Worm (Caenorhabditis elegans) whole organism, L1 larva: Measurements from ENCODE around the gene elp-1.

Experiments
- C04F5.9 ChIP-seq: sonication (generic microtip); optimal IDR thresholded peaks from 2 replicates; lab custom pipeline; 2016; ENCODE audit warnings: missing genetic modification characterization, missing compliant biosample characterization
- C16A3.4 ChIP-seq: fragments of 150-350 bp; optimal IDR thresholded peaks from 2 replicates; lab custom pipeline; 2014; ENCODE audit warnings: missing biosample characterization, missing genetic modification characterization
- F16B12.6 ChIP-seq: fragments of 150-350 bp; optimal IDR thresholded peaks from 2 replicates; lab custom pipeline; 2014; ENCODE audit warnings: missing biosample characterization, missing genetic modification characterization
- alr-1 ChIP-seq: fragments of 200-800 bp; sonication (Bioruptor generic); optimal IDR thresholded peaks from 2 replicates; lab custom pipeline; 2018; ENCODE audit warnings: borderline replicate concordance, mild to moderate bottlenecking, missing genetic modification characterization, missing compliant biosample characterization
- aly-2 ChIP-seq: fragments of 150-350 bp; optimal IDR thresholded peaks from 2 replicates; lab custom pipeline; 2014; ENCODE audit warnings: missing biosample characterization, missing genetic modification characterization
- ama-1 ChIP-seq: fragments of 150-350 bp; optimal IDR thresholded peaks from 2 replicates; lab custom pipeline; 2014
- blmp-1 ChIP-seq: fragments of 150-350 bp; optimal IDR thresholded peaks from 2 replicates; lab custom pipeline; 2014; ENCODE audit warnings: missing biosample characterization, missing genetic modification characterization
- ceh-63 ChIP-seq: fragments of 200-800 bp; sonication (Bioruptor generic); optimal IDR thresholded peaks from 2 replicates; lab custom pipeline; 2018; ENCODE audit warnings: mild to moderate bottlenecking, missing genetic modification characterization, missing compliant biosample characterization
- ceh-82 ChIP-seq, 3 experiments: fragments of 150-350 bp in 1 of 3; sonication (generic microtip) in 2 of 3; optimal IDR thresholded peaks; 2 replicates each; lab custom pipeline; 2014 to 2017; ENCODE audit warnings: missing biosample characterization in 3 of 3, missing genetic modification characterization in 3 of 3
- ceh-88 ChIP-seq: fragments of 200-800 bp; sonication (Bioruptor generic); IDR thresholded peaks from 2 replicates; pipeline ENCODE4 v1.3.6; 2022; ENCODE audit warnings: missing genetic modification characterization, missing compliant biosample characterization
- ceh-90 ChIP-seq: sonication (generic microtip); optimal IDR thresholded peaks from 2 replicates; lab custom pipeline; 2016; ENCODE audit warnings: missing genetic modification characterization, missing compliant biosample characterization
- efl-1 ChIP-seq, 4 experiments: fragments of 150-350 bp; optimal IDR thresholded peaks in 3 of 4; peaks in 1 of 4; 1 replicate in 1 of 4; 2 replicates in 3 of 4; lab custom pipeline; 2014; ENCODE audit warnings: missing biosample characterization in 2 of 4, missing genetic modification characterization in 2 of 4, missing genetic modification reagents in 2 of 4
- egl-13 ChIP-seq: sonication (generic microtip); optimal IDR thresholded peaks from 2 replicates; lab custom pipeline; 2016; ENCODE audit warnings: missing genotype, missing genetic modification reagents, missing genetic modification characterization, missing compliant biosample characterization
- elt-2 ChIP-seq: sonication (generic microtip); optimal IDR thresholded peaks from 2 replicates; lab custom pipeline; 2016; ENCODE audit warnings: missing genetic modification characterization, mild to moderate bottlenecking, inconsistent platforms, missing compliant biosample characterization, missing genetic modification reagents
- fkh-8 ChIP-seq: sonication (generic microtip); optimal IDR thresholded peaks from 2 replicates; lab custom pipeline; 2016; ENCODE audit warnings: mild to moderate bottlenecking, missing genetic modification characterization, missing compliant biosample characterization
- grh-1 ChIP-seq: fragments of 200-800 bp; sonication (Bioruptor generic); IDR thresholded peaks from 2 replicates; pipeline ENCODE4 v1.3.6; 2022; ENCODE audit warnings: missing genetic modification reagents, missing genetic modification characterization, missing compliant biosample characterization
- hlh-4 ChIP-seq: sonication (generic microtip); optimal IDR thresholded peaks from 2 replicates; lab custom pipeline; 2016; ENCODE audit warnings: mild to moderate bottlenecking, missing genetic modification characterization, missing compliant biosample characterization
- lin-14 ChIP-seq: fragments of 200-800 bp; sonication (Bioruptor generic); optimal IDR thresholded peaks from 2 replicates; lab custom pipeline; 2018; ENCODE audit warnings: mild to moderate bottlenecking, missing genetic modification characterization, moderate library complexity, missing compliant biosample characterization
- lin-15B ChIP-seq: fragments of 150-350 bp; sonication (generic microtip); optimal IDR thresholded peaks from 3 replicates; lab custom pipeline; 2014; ENCODE audit warnings: missing biosample characterization, missing genetic modification characterization
- lin-35 ChIP-seq, 2 experiments: fragments of 150-350 bp; optimal IDR thresholded peaks; 2 replicates each; lab custom pipeline; 2014; ENCODE audit warnings: missing biosample characterization in 2 of 2, missing genetic modification characterization in 2 of 2, missing genetic modification reagents in 2 of 2
- lin-39 ChIP-seq: fragments of 150-350 bp; optimal IDR thresholded peaks from 2 replicates; lab custom pipeline; 2014; ENCODE audit warnings: missing biosample characterization, missing genetic modification reagents, missing genetic modification characterization
- lir-3 ChIP-seq: sonication (generic microtip); optimal IDR thresholded peaks from 2 replicates; lab custom pipeline; 2016; ENCODE audit warnings: mild to moderate bottlenecking, missing genetic modification characterization, moderate library complexity, missing compliant biosample characterization; ENCODE audit not compliant: poor library complexity
- lsy-2 ChIP-seq, 2 experiments: fragments of 150-350 bp; optimal IDR thresholded peaks; 2 replicates each; lab custom pipeline; 2014; ENCODE audit warnings: missing biosample characterization in 2 of 2, missing genetic modification characterization in 2 of 2
- mab-9 ChIP-seq: fragments of 200-800 bp; sonication (Bioruptor generic); IDR thresholded peaks from 2 replicates; pipeline ENCODE4 v1.3.6; 2022; ENCODE audit warnings: missing genetic modification reagents, missing genetic modification characterization, missing compliant biosample characterization
- mdl-1 ChIP-seq, 2 experiments: fragments of 150-350 bp; optimal IDR thresholded peaks; 2 replicates each; lab custom pipeline; 2014 to 2017; ENCODE audit warnings: missing biosample characterization in 2 of 2, missing genetic modification characterization in 2 of 2, inconsistent platforms in 1 of 2
- mep-1 ChIP-seq: fragments of 150-350 bp; optimal IDR thresholded peaks from 2 replicates; lab custom pipeline; 2014; ENCODE audit warnings: missing biosample characterization, missing genetic modification characterization
- nhr-19 ChIP-seq: fragments of 200-800 bp; sonication (Bioruptor generic); conservative IDR thresholded peaks from 2 replicates; pipeline ENCODE4 v1.3.6; 2022; ENCODE audit warnings: missing genetic modification characterization, missing compliant biosample characterization
- nhr-20 ChIP-seq: sonication (generic microtip); optimal IDR thresholded peaks from 2 replicates; lab custom pipeline; 2016; ENCODE audit warnings: mild to moderate bottlenecking, missing genetic modification characterization, missing compliant biosample characterization
- nhr-237 ChIP-seq: fragments of 150-350 bp; optimal IDR thresholded peaks from 2 replicates; lab custom pipeline; 2014; ENCODE audit warnings: missing biosample characterization, missing genetic modification characterization
- nhr-28 ChIP-seq: fragments of 150-350 bp; optimal IDR thresholded peaks from 2 replicates; lab custom pipeline; 2014; ENCODE audit warnings: missing biosample characterization, missing genetic modification characterization
- nhr-47 ChIP-seq: sonication (generic microtip); optimal IDR thresholded peaks from 2 replicates; lab custom pipeline; 2016; ENCODE audit warnings: mild to moderate bottlenecking, missing genetic modification characterization, moderate library complexity, missing compliant biosample characterization
- nhr-71 ChIP-seq: sonication (generic microtip); optimal IDR thresholded peaks from 2 replicates; lab custom pipeline; 2016; ENCODE audit warnings: mild to moderate bottlenecking, missing genetic modification characterization, moderate library complexity, missing compliant biosample characterization
- nhr-77 ChIP-seq: fragments of 150-350 bp; optimal IDR thresholded peaks from 2 replicates; lab custom pipeline; 2014; ENCODE audit warnings: missing biosample characterization, missing genetic modification characterization
- pqm-1 ChIP-seq: sonication (generic microtip); optimal IDR thresholded peaks from 3 replicates; lab custom pipeline; 2017; ENCODE audit warnings: missing biosample characterization, missing genetic modification characterization
- rnt-1 ChIP-seq: sonication (generic microtip); optimal IDR thresholded peaks from 2 replicates; lab custom pipeline; 2016; ENCODE audit warnings: mild to moderate bottlenecking, missing genetic modification characterization, moderate library complexity, missing compliant biosample characterization
- skn-1 ChIP-seq: fragments of 150-350 bp; optimal IDR thresholded peaks from 2 replicates; lab custom pipeline; 2014; ENCODE audit warnings: missing biosample characterization, missing genetic modification characterization
- snpc-4 ChIP-seq: fragments of 150-350 bp; optimal IDR thresholded peaks from 2 replicates; lab custom pipeline; 2014; ENCODE audit warnings: missing biosample characterization, missing genetic modification characterization
- sox-4 ChIP-seq: sonication (generic microtip); optimal IDR thresholded peaks from 2 replicates; lab custom pipeline; 2016; ENCODE audit warnings: missing genetic modification characterization, missing compliant biosample characterization
- swsn-7 ChIP-seq: sonication (generic microtip); optimal IDR thresholded peaks from 2 replicates; lab custom pipeline; 2016; ENCODE audit warnings: missing genetic modification characterization, missing compliant biosample characterization
- tbx-2 ChIP-seq: sonication (generic microtip); optimal IDR thresholded peaks from 2 replicates; lab custom pipeline; 2016; ENCODE audit warnings: missing genetic modification characterization, missing compliant biosample characterization
- unc-130 ChIP-seq: fragments of 150-350 bp; optimal IDR thresholded peaks from 2 replicates; lab custom pipeline; 2017; ENCODE audit warnings: missing biosample characterization, missing genetic modification characterization, inconsistent platforms
- unc-30 ChIP-seq: sonication (generic microtip); optimal IDR thresholded peaks from 2 replicates; lab custom pipeline; 2017; ENCODE audit warnings: missing biosample characterization, missing genetic modification characterization
- unc-62 ChIP-seq: fragments of 150-350 bp; optimal IDR thresholded peaks from 2 replicates; lab custom pipeline; 2014; ENCODE audit warnings: missing biosample characterization, missing genetic modification reagents, missing genetic modification characterization
- unc-86 ChIP-seq: sonication (generic microtip); optimal IDR thresholded peaks from 2 replicates; lab custom pipeline; 2016; ENCODE audit warnings: missing genetic modification characterization, missing compliant biosample characterization
- vab-15 ChIP-seq: sonication (generic microtip); optimal IDR thresholded peaks from 2 replicates; lab custom pipeline; 2017; ENCODE audit warnings: missing genotype, mild to moderate bottlenecking, missing genetic modification characterization, missing compliant biosample characterization
- ztf-4 ChIP-seq: fragments of 150-350 bp; optimal IDR thresholded peaks from 2 replicates; lab custom pipeline; 2014; ENCODE audit warnings: missing biosample characterization, missing genetic modification characterization

The elp-1 gene

ce11 chrV:20785848-20786225 is 15.9 kb upstream of the elp-1 start:
- TF ChIP-seq efl-1 (optimal IDR thresholded peaks at IDR 0.05; lab: Kevin White, UChicago) (no peak), efl-1 (GFP tag; optimal IDR thresholded peaks at IDR 0.05 in 1 of 2; lab: Kevin White, UChicago) (peak in 1 of 2 experiments; percentile 64), ceh-88 (GFP tag; lab: Robert Waterston, UW) (no peak)

- no peak for TF ChIP-seq rnt-1 (tag; lab: Kevin White, UChicago)
- no peak for TF ChIP-seq fkh-8 (tag; lab: Kevin White, UChicago)
- TF ChIP-seq unc-30 (tag; lab: Kevin White, UChicago): no peak
- TF ChIP-seq unc-62: no peak
- no peak for TF ChIP-seq unc-130 (tag; lab: Kevin White, UChicago)
- TF ChIP-seq mab-9 (GFP tag; lab: Robert Waterston, UW): no peak
- no peak for TF ChIP-seq nhr-19 (GFP tag; lab: Robert Waterston, UW)
- no peak for TF ChIP-seq nhr-237 (tag; lab: Kevin White, UChicago)
- no peak for TF ChIP-seq unc-86 (tag; lab: Kevin White, UChicago)
- TF ChIP-seq nhr-77: no peak
- peak; percentile 66 for TF ChIP-seq ama-1 (lab: Kevin White, UChicago)
- no peak for TF ChIP-seq vab-15 (tag; lab: Kevin White, UChicago)
- no peak for TF ChIP-seq C16A3.4 (tag; lab: Kevin White, UChicago)
- TF ChIP-seq sox-4 (tag; lab: Kevin White, UChicago): no peak
- no peak for TF ChIP-seq snpc-4 (tag; lab: Kevin White, UChicago)
- no peak for TF ChIP-seq lin-15B (tag; lab: Kevin White, UChicago)
- no peak for TF ChIP-seq nhr-71 (tag; lab: Kevin White, UChicago)
- TF ChIP-seq swsn-7 (tag; lab: Kevin White, UChicago): no peak
- no peak for TF ChIP-seq F16B12.6 (tag; lab: Kevin White, UChicago)
- no peak for TF ChIP-seq alr-1 (tag; lab: Kevin White, UChicago)
- no peak for TF ChIP-seq lin-35 (GFP tag; optimal IDR thresholded peaks at IDR 0.05; lab: Kevin White, UChicago)
- TF ChIP-seq ceh-82 (tag; optimal IDR thresholded peaks at IDR 0.05; lab: Kevin White, UChicago): no peak
- peak; percentile 37 for TF ChIP-seq ztf-4 (tag; lab: Kevin White, UChicago)
- no peak for TF ChIP-seq hlh-4
- peak; percentile 12 for TF ChIP-seq lin-14 (GFP tag; lab: Kevin White, UChicago)
- no peak for TF ChIP-seq elt-2
- no peak for TF ChIP-seq C04F5.9 (tag; lab: Kevin White, UChicago)
- TF ChIP-seq nhr-20 (tag; lab: Kevin White, UChicago): no peak
- TF ChIP-seq nhr-28: no peak
- no peak for TF ChIP-seq aly-2 (tag; lab: Kevin White, UChicago)
- TF ChIP-seq lir-3: no peak
- TF ChIP-seq ceh-90 (tag; lab: Kevin White, UChicago): no peak
- TF ChIP-seq nhr-47 (tag; lab: Kevin White, UChicago): peak; percentile 9
- TF ChIP-seq pqm-1 (tag; lab: Kevin White, UChicago): no peak
- TF ChIP-seq blmp-1: no peak
- TF ChIP-seq mdl-1 (tag; optimal IDR thresholded peaks at IDR 0.05; lab: Kevin White, UChicago): no peak
- no peak for TF ChIP-seq mep-1 (tag; lab: Kevin White, UChicago)
- no peak for TF ChIP-seq tbx-2
- no peak for TF ChIP-seq lsy-2 (tag; optimal IDR thresholded peaks at IDR 0.05; lab: Kevin White, UChicago)
- TF ChIP-seq ceh-63 (GFP tag; lab: Kevin White, UChicago): no peak
- peak; percentile 46 for TF ChIP-seq lin-39 (tag; lab: Kevin White, UChicago)
- TF ChIP-seq egl-13 (tag; lab: Kevin White, UChicago): peak; percentile 39
- TF ChIP-seq grh-1 (GFP tag; lab: Robert Waterston, UW): no peak
- no peak for TF ChIP-seq skn-1
- no peak for TF ChIP-seq efl-1 (optimal IDR thresholded peaks at IDR 0.05; lab: Kevin White, UChicago)
- no peak for TF ChIP-seq efl-1 (GFP tag; optimal IDR thresholded peaks at IDR 0.05 in 1 of 2; lab: Kevin White, UChicago)
These were observed 15.3 kb upstream of the elp-1 start for ce11 chrV:20785050-20785847.
